Worm (Caenorhabditis elegans) whole organism, L3 larva: ENCODE measurements around the gene nape-1.

ENCODE experiments used
- R02D3.7 ChIP-seq: fragments of 150-350 bp; optimal IDR thresholded peaks from 2 replicates; lab custom pipeline; 2014; ENCODE audit warnings: missing biosample characterization, missing genetic modification characterization
- aly-2 ChIP-seq: fragments of 150-350 bp; optimal IDR thresholded peaks from 2 replicates; lab custom pipeline; 2014; ENCODE audit warnings: missing biosample characterization, missing genetic modification characterization
- elt-1 ChIP-seq: fragments of 150-350 bp; optimal IDR thresholded peaks from 2 replicates; lab custom pipeline; 2014; ENCODE audit warnings: missing biosample characterization, missing genetic modification characterization
- lin-15B ChIP-seq: fragments of 150-350 bp; optimal IDR thresholded peaks from 2 replicates; lab custom pipeline; 2014; ENCODE audit warnings: missing biosample characterization, missing genetic modification characterization
- nfya-1 ChIP-seq: sonication (generic microtip); optimal IDR thresholded peaks from 2 replicates; lab custom pipeline; 2017; ENCODE audit warnings: missing genetic modification characterization, mild to moderate bottlenecking, missing compliant biosample characterization, antibody characterized with exemption, moderate library complexity; ENCODE audit not compliant: insufficient read depth
- skn-1 ChIP-seq: fragments of 150-350 bp; optimal IDR thresholded peaks from 2 replicates; lab custom pipeline; 2014; ENCODE audit warnings: missing biosample characterization, missing genetic modification characterization
- unc-39 ChIP-seq: sonication (generic microtip); optimal IDR thresholded peaks from 4 replicates; lab custom pipeline; 2017; ENCODE audit warnings: missing biosample characterization, missing genetic modification characterization

DNA sequence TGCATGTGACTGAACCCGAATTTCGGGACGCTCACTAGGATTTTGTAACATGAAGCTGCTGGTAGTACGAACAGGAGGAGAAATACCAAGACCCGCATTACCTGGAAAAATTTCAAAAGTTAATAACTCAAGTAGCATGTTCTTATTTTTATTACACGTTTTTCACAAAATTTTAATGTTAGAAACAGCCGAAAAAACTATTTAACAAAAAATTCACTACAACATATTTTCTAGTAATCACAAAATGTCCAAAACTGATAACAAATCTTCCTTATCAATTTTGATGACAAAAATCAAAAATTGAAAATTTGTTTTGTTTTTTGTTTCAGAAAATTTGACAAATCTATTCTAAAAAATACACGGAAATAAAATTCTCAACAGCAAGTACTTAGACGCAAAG lies 10.3 kb upstream of the nape-1 start, which contains the start of gene ugt-45:
- TF ChIP-seq lin-15B (tag; lab: Kevin White, UChicago) = no peak
- TF ChIP-seq R02D3.7 (tag; lab: Kevin White, UChicago) = no peak
- TF ChIP-seq skn-1 (tag; lab: Kevin White, UChicago) = no peak
- no peak for TF ChIP-seq unc-39 (tag; lab: Kevin White, UChicago)
- no peak for TF ChIP-seq nfya-1 (tag; lab: Kevin White, UChicago)
- TF ChIP-seq aly-2 (tag; lab: Kevin White, UChicago) = no peak
- no peak for TF ChIP-seq elt-1
